Worm (Caenorhabditis elegans) whole organism, L3 larva: ENCODE data around the gene F28H6.8.

ENCODE experiments used
- R02D3.7 ChIP-seq: fragments of 150-350 bp; optimal IDR thresholded peaks from 2 replicates; lab custom pipeline; 2014; ENCODE audit warnings: missing biosample characterization, missing genetic modification characterization
- aly-2 ChIP-seq: fragments of 150-350 bp; optimal IDR thresholded peaks from 2 replicates; lab custom pipeline; 2014; ENCODE audit warnings: missing biosample characterization, missing genetic modification characterization
- ama-1 ChIP-seq: fragments of 150-350 bp; optimal IDR thresholded peaks from 2 replicates; lab custom pipeline; 2018
- ceh-16 ChIP-seq: sonication (generic microtip); optimal IDR thresholded peaks from 2 replicates; lab custom pipeline; 2017; ENCODE audit warnings: missing biosample characterization, missing genetic modification characterization
- ceh-28 ChIP-seq: fragments of 150-350 bp; optimal IDR thresholded peaks from 2 replicates; lab custom pipeline; 2014; ENCODE audit warnings: missing biosample characterization, missing genetic modification reagents, missing genetic modification characterization
- ceh-82 ChIP-seq: fragments of 150-350 bp; optimal IDR thresholded peaks from 2 replicates; lab custom pipeline; 2014; ENCODE audit warnings: missing biosample characterization, missing genetic modification characterization
- daf-12 ChIP-seq: fragments of 150-350 bp; optimal IDR thresholded peaks from 2 replicates; lab custom pipeline; 2014; ENCODE audit warnings: missing biosample characterization, missing genetic modification reagents, missing genetic modification characterization
- elt-1 ChIP-seq: fragments of 150-350 bp; optimal IDR thresholded peaks from 2 replicates; lab custom pipeline; 2014; ENCODE audit warnings: missing biosample characterization, missing genetic modification characterization
- elt-2 ChIP-seq: sonication (generic microtip); optimal IDR thresholded peaks from 2 replicates; lab custom pipeline; 2016; ENCODE audit warnings: missing genetic modification reagents, mild to moderate bottlenecking, missing genetic modification characterization, missing compliant biosample characterization
- eor-1 ChIP-seq, 2 experiments: fragments of 150-350 bp; optimal IDR thresholded peaks; 2 replicates each; lab custom pipeline; 2014 to 2018; ENCODE audit warnings: missing biosample characterization in 2 of 2, missing genetic modification characterization in 2 of 2
- fkh-10 ChIP-seq: sonication (generic microtip); optimal IDR thresholded peaks from 2 replicates; lab custom pipeline; 2017; ENCODE audit warnings: missing biosample characterization, missing genetic modification reagents, missing genetic modification characterization
- fkh-2 ChIP-seq: fragments of 150-350 bp; optimal IDR thresholded peaks from 2 replicates; lab custom pipeline; 2014; ENCODE audit warnings: missing biosample characterization, missing genetic modification reagents, missing genetic modification characterization
- fos-1 ChIP-seq: fragments of 150-350 bp; optimal IDR thresholded peaks from 2 replicates; lab custom pipeline; 2014; ENCODE audit warnings: missing biosample characterization, missing genetic modification characterization
- hmg-11 ChIP-seq: sonication (generic microtip); optimal IDR thresholded peaks from 2 replicates; lab custom pipeline; 2016; ENCODE audit warnings: missing genetic modification characterization, missing compliant biosample characterization
- jun-1 ChIP-seq: fragments of 150-350 bp; optimal IDR thresholded peaks from 2 replicates; lab custom pipeline; 2014; ENCODE audit warnings: missing biosample characterization, missing genetic modification reagents, missing genetic modification characterization
- lin-15B ChIP-seq: fragments of 150-350 bp; optimal IDR thresholded peaks from 2 replicates; lab custom pipeline; 2014; ENCODE audit warnings: missing biosample characterization, missing genetic modification characterization
- lin-39 ChIP-seq: fragments of 150-350 bp; optimal IDR thresholded peaks from 2 replicates; lab custom pipeline; 2018; ENCODE audit warnings: missing biosample characterization, missing genetic modification reagents, missing genetic modification characterization
- mdl-1 ChIP-seq: fragments of 150-350 bp; optimal IDR thresholded peaks from 2 replicates; lab custom pipeline; 2014; ENCODE audit warnings: missing biosample characterization, missing genetic modification characterization
- nfya-1 ChIP-seq: sonication (generic microtip); optimal IDR thresholded peaks from 2 replicates; lab custom pipeline; 2017; ENCODE audit warnings: missing genetic modification characterization, mild to moderate bottlenecking, missing compliant biosample characterization, antibody characterized with exemption, moderate library complexity; ENCODE audit not compliant: insufficient read depth
- nhr-11 ChIP-seq: fragments of 150-350 bp; optimal IDR thresholded peaks from 2 replicates; lab custom pipeline; 2014; ENCODE audit warnings: missing biosample characterization, missing genetic modification characterization
- nhr-23 ChIP-seq: fragments of 150-350 bp; optimal IDR thresholded peaks from 2 replicates; lab custom pipeline; 2014; ENCODE audit warnings: missing biosample characterization, missing genetic modification reagents, missing genetic modification characterization
- nhr-237 ChIP-seq: fragments of 150-350 bp; optimal IDR thresholded peaks from 2 replicates; lab custom pipeline; 2014; ENCODE audit warnings: missing biosample characterization, missing genetic modification characterization
- nhr-25 ChIP-seq: sonication (generic microtip); optimal IDR thresholded peaks from 2 replicates; lab custom pipeline; 2017; ENCODE audit warnings: missing biosample characterization, missing genetic modification characterization
- nhr-28 ChIP-seq: fragments of 150-350 bp; optimal IDR thresholded peaks from 2 replicates; lab custom pipeline; 2014; ENCODE audit warnings: missing biosample characterization, missing genetic modification characterization
- nhr-43 ChIP-seq: sonication (generic microtip); optimal IDR thresholded peaks from 2 replicates; lab custom pipeline; 2016; ENCODE audit warnings: mild to moderate bottlenecking, missing genetic modification characterization, missing compliant biosample characterization; ENCODE audit not compliant: poor library complexity, severe bottlenecking
- nhr-67 ChIP-seq: fragments of 150-350 bp; optimal IDR thresholded peaks from 2 replicates; lab custom pipeline; 2014; ENCODE audit warnings: missing biosample characterization, missing genetic modification characterization
- nhr-76 ChIP-seq: fragments of 150-350 bp; sonication (generic microtip); optimal IDR thresholded peaks from 5 replicates; lab custom pipeline; 2014; ENCODE audit warnings: missing biosample characterization, missing genetic modification characterization
- nhr-77 ChIP-seq: fragments of 150-350 bp; optimal IDR thresholded peaks from 2 replicates; lab custom pipeline; 2014; ENCODE audit warnings: missing biosample characterization, missing genetic modification characterization
- pha-4 ChIP-seq: fragments of 150-350 bp; optimal IDR thresholded peaks from 2 replicates; lab custom pipeline; 2014; ENCODE audit warnings: missing biosample characterization, missing genetic modification reagents, missing genetic modification characterization
- pqm-1 ChIP-seq: fragments of 150-350 bp; optimal IDR thresholded peaks from 2 replicates; lab custom pipeline; 2017; ENCODE audit warnings: missing biosample characterization, missing genetic modification characterization, inconsistent platforms
- sea-2 ChIP-seq: fragments of 150-350 bp; sonication (generic microtip); optimal IDR thresholded peaks from 4 replicates; lab custom pipeline; 2014; ENCODE audit warnings: missing biosample characterization, missing genetic modification reagents, missing genetic modification characterization
- skn-1 ChIP-seq: fragments of 150-350 bp; optimal IDR thresholded peaks from 2 replicates; lab custom pipeline; 2014; ENCODE audit warnings: missing biosample characterization, missing genetic modification characterization
- snpc-4 ChIP-seq: fragments of 150-350 bp; optimal IDR thresholded peaks from 2 replicates; lab custom pipeline; 2014; ENCODE audit warnings: missing biosample characterization, missing genetic modification characterization
- tbx-2 ChIP-seq: sonication (generic microtip); optimal IDR thresholded peaks from 2 replicates; lab custom pipeline; 2016; ENCODE audit warnings: mild to moderate bottlenecking, missing genetic modification characterization, missing compliant biosample characterization
- unc-39 ChIP-seq: sonication (generic microtip); optimal IDR thresholded peaks from 4 replicates; lab custom pipeline; 2017; ENCODE audit warnings: missing biosample characterization, missing genetic modification characterization
- unc-62 ChIP-seq: fragments of 150-350 bp; sonication (generic microtip); optimal IDR thresholded peaks from 4 replicates; lab custom pipeline; 2014; ENCODE audit warnings: missing biosample characterization, missing genetic modification reagents, missing genetic modification characterization
- ztf-11 ChIP-seq: fragments of 150-350 bp; optimal IDR thresholded peaks from 2 replicates; lab custom pipeline; 2014; ENCODE audit warnings: missing biosample characterization, missing genetic modification characterization
- ztf-4 ChIP-seq: fragments of 150-350 bp; optimal IDR thresholded peaks from 2 replicates; lab custom pipeline; 2014; ENCODE audit warnings: missing biosample characterization, missing genetic modification characterization

Gene F28H6.8

ce11 chrX:14165156-14165555 lies 31.0 kb upstream of the F28H6.8 start:
- no peak for TF ChIP-seq aly-2
- TF ChIP-seq elt-1, result no peak
- no peak for TF ChIP-seq eor-1 (tag; optimal IDR thresholded peaks at IDR 0.05; lab: Kevin White, UChicago)
- no peak for TF ChIP-seq nhr-237 (tag; lab: Kevin White, UChicago)
- TF ChIP-seq nhr-76 (tag; lab: Kevin White, UChicago), result no peak
- TF ChIP-seq fkh-2 (tag; lab: Kevin White, UChicago), result no peak
- no peak for TF ChIP-seq tbx-2 (tag; lab: Kevin White, UChicago)
- TF ChIP-seq pqm-1 (tag; lab: Kevin White, UChicago), result no peak
- TF ChIP-seq mdl-1 (tag; lab: Kevin White, UChicago), result no peak
- TF ChIP-seq nhr-43 (tag; lab: Kevin White, UChicago), result no peak
- TF ChIP-seq ceh-16, result no peak
- TF ChIP-seq, all 47 proteins: peak for 0

ce11 chrX:14164234-14164633 lies 30.1 kb upstream of the F28H6.8 start, which contains the start of gene vha-20:
TSS of gene vha-20 (minus strand) at chrX:14164506.
- TF ChIP-seq ama-1 (lab: Kevin White, UChicago) (peak; percentile 7), elt-2 (tag; lab: Kevin White, UChicago) (peak; percentile 1), skn-1 (tag; lab: Kevin White, UChicago) (no peak), nhr-43 (tag; lab: Kevin White, UChicago) (peak; percentile 36)

ce11 chrX:14161684-14162347 lies 27.7 kb upstream of the F28H6.8 start, which contains the start of gene lgc-25:
TSS of gene lgc-25 (minus strand) at chrX:14161734.
- TF ChIP-seq ceh-28 (peak; percentile 47), lin-15B (tag; lab: Kevin White, UChicago) (no peak), ceh-16 (no peak), pqm-1 (tag; lab: Kevin White, UChicago) (peak; percentile 88), nhr-43 (tag; lab: Kevin White, UChicago) (peak; percentile 29), elt-2 (tag; lab: Kevin White, UChicago) (peak; percentile 56), ztf-4 (tag; lab: Kevin White, UChicago) (no peak), mdl-1 (tag; lab: Kevin White, UChicago) (no peak)
- TF ChIP-seq, all 47 proteins: peak for 4

- TF ChIP-seq eor-1 (tag; optimal IDR thresholded peaks at IDR 0.05; lab: Kevin White, UChicago) (no peak), hmg-11 (tag; lab: Kevin White, UChicago) (no peak), nfya-1 (tag; lab: Kevin White, UChicago) (no peak), nhr-77 (no peak), nhr-25 (tag; lab: Kevin White, UChicago) (no peak), R02D3.7 (no peak), tbx-2 (tag; lab: Kevin White, UChicago) (no peak), lin-15B (tag; lab: Kevin White, UChicago) (no peak), mdl-1 (tag; lab: Kevin White, UChicago) (no peak), skn-1 (tag; lab: Kevin White, UChicago) (no peak), fos-1 (tag; lab: Kevin White, UChicago) (no peak), lin-39 (no peak), snpc-4 (tag; lab: Kevin White, UChicago) (no peak), daf-12 (no peak), unc-39 (tag; lab: Kevin White, UChicago) (no peak), ceh-82 (no peak), ceh-16 (no peak)
Observed at ce11 chrX:14156913-14157312, 22.8 kb upstream of the F28H6.8 start, which contains the start of gene ceh-90. TSS of gene ceh-90 (minus strand) at chrX:14157013.

ce11 chrX:14152644-14153043 lies 18.5 kb upstream of the F28H6.8 start:
- TF ChIP-seq jun-1 (tag; lab: Kevin White, UChicago) (no peak), unc-62 (GFP tag; lab: Kevin White, UChicago) (no peak), pha-4 (no peak), ztf-4 (tag; lab: Kevin White, UChicago) (no peak), hmg-11 (tag; lab: Kevin White, UChicago) (no peak), nhr-11 (tag; lab: Kevin White, UChicago) (no peak), fkh-10 (no peak), mdl-1 (tag; lab: Kevin White, UChicago) (no peak), ztf-11 (tag; lab: Kevin White, UChicago) (no peak), nhr-67 (tag; lab: Kevin White, UChicago) (no peak), nhr-28 (no peak), fkh-2 (tag; lab: Kevin White, UChicago) (no peak), elt-1 (no peak), pqm-1 (tag; lab: Kevin White, UChicago) (no peak), sea-2 (GFP tag; lab: Kevin White, UChicago) (no peak), nhr-76 (tag; lab: Kevin White, UChicago) (no peak), ceh-82 (no peak), nhr-23 (tag; lab: Kevin White, UChicago) (no peak)
